Fruit fly (Drosophila melanogaster): ENCODE data around the gene CG31848.

CG31848 gene

DNA sequence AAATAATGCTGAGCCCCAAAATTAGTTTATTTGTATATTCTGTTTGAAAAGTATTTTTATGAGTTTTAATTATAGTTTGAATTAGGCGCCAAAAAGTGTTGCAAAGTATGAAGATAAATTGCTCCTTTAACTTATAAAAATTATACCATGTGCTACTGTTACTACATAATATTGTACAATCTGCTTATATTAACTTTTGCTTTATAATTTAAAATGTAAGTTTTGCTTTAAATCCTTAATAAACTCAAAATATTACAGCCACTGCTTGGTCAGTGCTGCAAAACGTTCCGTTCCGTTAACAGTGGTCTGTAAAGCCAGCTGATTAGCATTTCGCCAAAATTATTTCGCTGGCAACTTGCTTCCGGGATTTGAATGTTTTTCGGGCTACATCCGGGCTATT, 24.0 kb upstream of the CG31848 start, which contains the start of gene CG31729 (continued):
- no peak for TF ChIP-seq crc (GFP tag; optimal IDR thresholded peaks at IDR 0.05)
- no peak for TF ChIP-seq zen2 (GFP tag; IDR thresholded peaks at IDR 0.05; ENCODE audit: partially characterized antibody)
- TF ChIP-seq HLH4C (GFP tag; IDR thresholded peaks at IDR 0.05; ENCODE audit: partially characterized antibody) = no peak
- no peak for TF ChIP-seq CG6791 (GFP tag; IDR thresholded peaks at IDR 0.05; ENCODE audit: partially characterized antibody)
- no peak for TF ChIP-seq amos (GFP tag; IDR thresholded peaks at IDR 0.05; ENCODE audit: partially characterized antibody)
- no peak for TF ChIP-seq CG18599 (GFP tag; optimal IDR thresholded peaks at IDR 0.05)
- no peak for TF ChIP-seq Hr3 (GFP tag; optimal IDR thresholded peaks at IDR 0.05)
- TF ChIP-seq nerfin-2 (GFP tag; IDR thresholded peaks at IDR 0.05; ENCODE audit: partially characterized antibody) = no peak
- TF ChIP-seq CG1603 (tag; optimal IDR thresholded peaks at IDR 0.05) = no peak
- TF ChIP-seq Blimp-1 (GFP tag; optimal IDR thresholded peaks at IDR 0.05) = no peak
- no peak for TF ChIP-seq gcm (GFP tag; optimal IDR thresholded peaks at IDR 0.05)
- no peak for TF ChIP-seq mld (GFP tag; IDR thresholded peaks at IDR 0.05; ENCODE audit: partially characterized antibody)
- TF ChIP-seq kay (GFP tag; optimal IDR thresholded peaks at IDR 0.05) = no peak
- no peak for TF ChIP-seq pros (GFP tag; optimal IDR thresholded peaks at IDR 0.05)
- TF ChIP-seq CG6689 (GFP tag; IDR thresholded peaks at IDR 0.05) = no peak
- peak; percentile 35 for TF ChIP-seq ftz-f1 (GFP tag; optimal IDR thresholded peaks at IDR 0.05)
- TF ChIP-seq CG9727 (GFP tag; optimal IDR thresholded peaks at IDR 0.05) = no peak
- TF ChIP-seq usp (GFP tag; optimal IDR thresholded peaks at IDR 0.05) = no peak
- no peak for TF ChIP-seq Atf6 (GFP tag; IDR thresholded peaks at IDR 0.05)
- no peak for TF ChIP-seq CG34422 (GFP tag; IDR thresholded peaks at IDR 0.05)
- TF ChIP-seq B-H2 (GFP tag; optimal IDR thresholded peaks at IDR 0.05) = no peak
- TF ChIP-seq tll (GFP tag; optimal IDR thresholded peaks at IDR 0.05) = no peak
- no peak for TF ChIP-seq ara (GFP tag; IDR thresholded peaks at IDR 0.05)
- TF ChIP-seq fd64A (GFP tag; optimal IDR thresholded peaks at IDR 0.05) = no peak
- TF ChIP-seq Dp (GFP tag; optimal IDR thresholded peaks at IDR 0.05) = peak; percentile 83
- TF ChIP-seq CG11456 (GFP tag; IDR thresholded peaks at IDR 0.05) = no peak
- no peak for TF ChIP-seq CG1647 (GFP tag; optimal IDR thresholded peaks at IDR 0.05)
- no peak for TF ChIP-seq ab (GFP tag; optimal IDR thresholded peaks at IDR 0.05)
- TF ChIP-seq lola (GFP tag; optimal IDR thresholded peaks at IDR 0.05) = no peak
- peak; percentile 35 for TF ChIP-seq phol (tag; optimal IDR thresholded peaks at IDR 0.05)
- peak; percentile 21 for TF ChIP-seq CG18476 (GFP tag; optimal IDR thresholded peaks at IDR 0.05)
- no peak for TF ChIP-seq nmo (GFP tag; optimal IDR thresholded peaks at IDR 0.05)
- TF ChIP-seq Lim3 (GFP tag; IDR thresholded peaks at IDR 0.05) = no peak
- no peak for TF ChIP-seq p53 (GFP tag; optimal IDR thresholded peaks at IDR 0.05)
- no peak for TF ChIP-seq Ets65A (GFP tag)
- no peak for TF ChIP-seq NFAT (GFP tag; IDR thresholded peaks at IDR 0.05)
- no peak for TF ChIP-seq CG1233 (GFP tag; optimal IDR thresholded peaks at IDR 0.05)
- no peak for TF ChIP-seq zfh2 (GFP tag; optimal IDR thresholded peaks at IDR 0.05)
- peak; percentile 28 for TF ChIP-seq CG4424 (GFP tag; optimal IDR thresholded peaks at IDR 0.05)
- TF ChIP-seq Hr51 (GFP tag; optimal IDR thresholded peaks at IDR 0.05) = no peak
- no peak for TF ChIP-seq CG11723 (GFP tag; optimal IDR thresholded peaks at IDR 0.05)
- no peak for TF ChIP-seq CG11085 (GFP tag; IDR thresholded peaks at IDR 0.05)
- no peak for TF ChIP-seq CG6765 (GFP tag; optimal IDR thresholded peaks at IDR 0.05)
- no peak for TF ChIP-seq fd102C (GFP tag; optimal IDR thresholded peaks at IDR 0.05)
- no peak for TF ChIP-seq CG14965 (GFP tag; optimal IDR thresholded peaks at IDR 0.05; ENCODE audit: borderline replicate concordance)
- peak; percentile 28; the same call in 1 of the 2 replicates for TF ChIP-seq CG3847 (GFP tag; IDR thresholded peaks at IDR 0.05)
- TF ChIP-seq CG10543 (GFP tag; optimal IDR thresholded peaks at IDR 0.05) = no peak
- TF ChIP-seq CG4617 (GFP tag; optimal IDR thresholded peaks at IDR 0.05; ENCODE audit: borderline replicate concordance) = no peak
- TF ChIP-seq CG7357 (GFP tag; IDR thresholded peaks at IDR 0.05) = no peak
- TF ChIP-seq fd3F (GFP tag; optimal IDR thresholded peaks at IDR 0.05) = no peak
